Fruit fly (Drosophila melanogaster): ENCODE measurements around the gene CG15824.

CG15824 gene

dm6 chr2L:884970-885369 is at the start of gene CG15824:
Gene CG15824, minus strand, starts transcription at chr2L:885141.
- no peak for TF ChIP-seq CG17801 (GFP tag; optimal IDR thresholded peaks at IDR 0.05; ENCODE audit: partially characterized antibody)

DNA sequence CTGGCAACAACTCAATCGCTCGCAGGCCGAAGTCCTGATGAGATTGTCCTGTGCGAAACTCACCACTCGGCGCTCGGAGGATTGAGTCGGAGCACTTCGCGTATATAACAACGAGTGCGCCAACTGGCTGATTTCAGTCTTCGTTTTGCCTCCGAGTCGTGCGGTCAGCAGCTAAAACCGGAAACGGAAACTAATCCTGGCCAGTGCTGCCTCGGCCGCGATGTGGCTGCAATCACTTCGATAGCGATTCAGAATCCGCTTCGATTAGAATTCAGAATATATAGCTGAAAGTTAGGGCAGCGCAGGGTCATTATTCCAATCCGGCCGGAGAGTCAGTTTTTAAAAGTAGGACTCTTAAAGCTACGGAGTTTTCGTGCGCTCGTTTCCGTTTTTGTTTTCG is 37.7 kb upstream of the CG15824 start, which contains the start of gene Tmtc2:
Tmtc2 (plus strand) TSS at position 134 of the 400 bp plus-strand sequence.
- no peak for TF ChIP-seq CG17801 (GFP tag; optimal IDR thresholded peaks at IDR 0.05; ENCODE audit: partially characterized antibody)

dm6 chr2L:918738-919137 is 33.8 kb upstream of the CG15824 start:
- TF ChIP-seq CG17801 (GFP tag; optimal IDR thresholded peaks at IDR 0.05; ENCODE audit: partially characterized antibody) = no peak

- TF ChIP-seq CG17801 (GFP tag; optimal IDR thresholded peaks at IDR 0.05; ENCODE audit: partially characterized antibody) = no peak
Measured at dm6 chr2L:913850-914391, 29.0 kb upstream of the CG15824 start, which contains the start of gene GluRIIC. Gene GluRIIC, plus strand, starts transcription at chr2L:914086.

DNA sequence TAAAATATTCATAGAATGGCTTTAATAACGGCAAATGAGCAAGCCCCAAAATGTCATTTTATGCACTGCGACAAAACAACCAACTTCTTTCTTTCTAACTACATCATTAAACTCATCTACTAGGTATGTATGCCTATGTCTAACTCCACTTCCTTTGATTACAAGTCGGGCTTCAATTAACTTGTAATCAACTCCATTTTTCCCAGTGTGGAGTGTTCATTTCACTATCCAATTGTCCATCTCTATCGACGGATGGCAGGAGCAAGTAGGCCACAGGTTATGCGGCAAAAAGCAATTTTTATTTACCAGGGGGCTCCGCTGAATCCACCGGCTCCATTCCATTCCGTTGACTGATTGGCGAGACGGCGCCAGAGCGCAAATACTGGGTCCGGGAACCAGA is 18.8 kb upstream of the CG15824 start:
- no peak for TF ChIP-seq CG17801 (GFP tag; optimal IDR thresholded peaks at IDR 0.05; ENCODE audit: partially characterized antibody)

DNA sequence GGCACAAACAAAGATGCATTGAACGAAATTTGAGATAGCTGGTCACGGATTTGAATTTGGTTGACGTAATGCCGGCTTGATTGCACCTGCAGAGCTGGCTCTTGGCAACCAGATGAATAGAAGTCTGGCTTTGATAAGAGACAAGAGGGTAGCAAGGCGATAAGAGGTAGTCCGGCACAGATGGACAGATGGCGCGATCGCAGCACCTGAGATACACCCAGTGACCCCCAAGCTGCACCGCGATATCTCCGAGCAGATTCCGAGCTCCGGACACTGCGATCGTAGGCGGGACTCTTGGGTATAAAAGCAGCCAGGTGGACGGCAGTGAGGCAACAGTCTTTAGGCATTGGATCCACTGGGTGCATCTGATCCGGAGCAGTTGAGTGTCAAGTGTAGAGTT is 13.4 kb upstream of the CG15824 start, which contains the start of gene Lsp1beta:
Lsp1beta (plus strand) TSS at position 185 of the 400 bp plus-strand sequence.
- no peak for TF ChIP-seq CG17801 (GFP tag; optimal IDR thresholded peaks at IDR 0.05; ENCODE audit: partially characterized antibody)

- no peak for TF ChIP-seq CG17801 (GFP tag; optimal IDR thresholded peaks at IDR 0.05; ENCODE audit: partially characterized antibody)
Measured at dm6 chr2L:897124-897523, 12.2 kb upstream of the CG15824 start.

- no peak for TF ChIP-seq CG17801 (GFP tag; optimal IDR thresholded peaks at IDR 0.05; ENCODE audit: partially characterized antibody)
Measured at dm6 chr2L:895448-895847, 10.5 kb upstream of the CG15824 start.

dm6 chr2L:893171-893570 is 8.2 kb upstream of the CG15824 start:
- no peak for TF ChIP-seq CG17801 (GFP tag; optimal IDR thresholded peaks at IDR 0.05; ENCODE audit: partially characterized antibody)

DNA sequence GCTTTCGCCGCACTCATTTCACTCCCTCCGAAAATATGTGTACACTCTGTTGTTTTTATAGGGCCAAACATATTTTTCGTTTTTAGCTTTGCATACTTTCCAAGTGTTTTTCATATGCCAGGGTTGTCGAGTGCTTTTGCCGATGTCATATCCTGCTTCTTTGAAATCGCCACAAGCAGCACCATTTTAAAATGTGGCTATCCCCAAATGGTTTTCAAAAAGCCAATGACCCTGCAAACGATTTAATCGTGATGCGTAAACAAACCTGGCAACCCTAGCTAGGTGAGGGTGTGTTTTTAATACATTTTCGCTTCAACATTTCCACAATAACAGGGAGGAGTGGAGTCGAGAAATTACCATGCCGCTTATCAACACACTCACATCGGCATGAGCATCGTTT is 7.5 kb upstream of the CG15824 start:
- no peak for TF ChIP-seq CG17801 (GFP tag; optimal IDR thresholded peaks at IDR 0.05; ENCODE audit: partially characterized antibody)

DNA sequence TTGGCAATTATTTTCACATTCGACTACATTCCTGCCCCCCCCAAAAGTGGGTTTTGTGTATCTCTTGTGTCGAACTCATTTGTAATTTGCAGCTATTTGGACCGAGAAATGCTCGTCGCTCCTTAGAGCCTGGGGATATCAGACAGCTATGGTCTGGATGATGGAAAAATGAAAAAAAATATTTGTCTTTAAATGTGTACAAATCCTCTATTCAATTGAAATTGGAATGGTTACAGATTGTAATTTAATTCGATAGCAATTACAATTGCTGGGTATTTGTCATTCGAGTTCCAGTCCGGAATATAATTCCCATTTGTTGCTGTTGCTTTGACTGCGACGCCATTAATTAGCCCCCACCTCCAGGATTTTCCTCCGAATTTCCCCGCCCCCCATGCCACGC is 4.9 kb upstream of the CG15824 start:
- TF ChIP-seq CG17801 (GFP tag; optimal IDR thresholded peaks at IDR 0.05; ENCODE audit: partially characterized antibody) = no peak

DNA sequence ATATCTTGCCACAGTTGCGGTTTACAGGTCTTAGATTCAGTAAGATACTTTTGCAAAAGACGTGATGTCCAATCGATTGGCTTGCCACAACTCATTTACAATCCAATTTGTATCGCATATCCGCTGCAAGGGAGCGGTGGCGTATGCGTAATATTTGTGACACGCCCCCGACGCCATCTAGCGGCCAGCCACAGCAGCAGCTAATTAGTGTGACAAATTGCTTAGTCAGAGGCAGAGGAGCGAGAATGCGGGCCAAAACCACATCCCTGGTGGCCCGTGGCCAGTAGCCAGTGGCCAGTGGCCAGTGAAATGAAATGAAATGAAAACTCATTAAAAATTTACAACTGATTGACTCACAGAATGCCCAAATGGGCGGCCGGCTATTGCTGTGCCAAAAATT is 2.8 kb upstream of the CG15824 start:
- TF ChIP-seq CG17801 (GFP tag; optimal IDR thresholded peaks at IDR 0.05; ENCODE audit: partially characterized antibody) = no peak

dm6 chr2L:886743-887142 is 1.8 kb upstream of the CG15824 start:
- TF ChIP-seq CG17801 (GFP tag; optimal IDR thresholded peaks at IDR 0.05; ENCODE audit: partially characterized antibody) = no peak

- TF ChIP-seq CG17801 (GFP tag; optimal IDR thresholded peaks at IDR 0.05; ENCODE audit: partially characterized antibody) = no peak
Measured at dm6 chr2L:877002-877401, 7.9 kb downstream of the CG15824 start, which contains the start of gene ninaA. Gene ninaA, plus strand, starts transcription at chr2L:877302.

DNA sequence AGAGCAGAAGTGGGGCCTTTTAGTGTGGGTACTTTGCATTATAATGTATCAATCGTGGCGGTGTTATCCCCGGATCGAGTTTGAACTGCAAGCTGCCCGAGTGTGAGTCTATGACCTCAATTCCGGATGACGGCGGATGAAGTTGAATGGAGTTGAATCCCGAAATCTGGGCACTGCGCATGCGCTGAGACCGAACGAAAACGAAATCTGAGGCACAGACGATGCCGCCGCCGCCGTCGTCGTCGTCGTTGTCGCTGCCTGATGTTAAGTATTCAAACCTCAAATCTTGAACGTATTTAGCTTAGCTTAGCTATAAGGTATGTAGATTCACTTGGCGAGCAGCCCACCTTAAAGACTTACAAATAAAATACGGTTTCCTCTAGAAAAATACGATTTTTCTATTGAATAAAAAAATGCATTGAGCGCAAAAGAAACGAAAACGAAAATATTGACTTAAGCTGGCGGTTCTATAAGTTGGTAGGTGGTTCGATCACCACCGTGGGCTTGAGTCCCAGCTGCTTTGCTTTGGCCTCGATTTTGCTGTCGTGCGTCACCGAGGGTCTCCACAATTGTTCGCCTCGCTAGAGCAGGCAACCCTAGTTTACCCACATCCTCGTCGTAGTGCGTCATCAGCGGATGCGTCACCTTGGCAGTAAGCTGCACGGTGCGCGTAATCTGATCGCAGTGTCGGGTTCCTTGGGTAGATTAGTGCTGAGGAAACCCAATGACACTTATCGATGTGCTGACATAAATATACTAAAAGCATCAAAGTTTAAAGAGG is 11.0 kb downstream of the CG15824 start:
- TF ChIP-seq CG17801 (GFP tag; optimal IDR thresholded peaks at IDR 0.05; ENCODE audit: partially characterized antibody) = no peak

DNA sequence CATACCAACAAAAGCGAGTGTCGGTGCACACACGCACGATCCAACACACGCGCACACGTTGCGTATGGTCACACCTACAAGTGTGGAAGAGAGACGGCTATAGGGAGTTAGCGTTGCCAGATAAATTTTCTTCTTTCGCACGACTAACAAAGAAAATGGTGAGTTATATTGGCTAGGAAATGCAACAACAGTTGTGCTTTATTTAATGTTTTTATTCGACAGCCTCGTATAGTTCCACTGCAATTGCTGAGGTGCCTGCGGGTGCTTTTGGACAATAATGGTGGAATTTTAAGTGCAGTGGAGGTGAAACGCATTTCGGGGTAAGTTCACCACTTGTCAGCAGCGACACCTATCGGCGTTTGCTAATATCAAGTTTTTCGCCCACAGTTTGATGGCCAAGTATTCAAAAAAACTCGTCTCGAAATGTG is 13.5 kb downstream of the CG15824 start:
- TF ChIP-seq CG17801 (GFP tag; optimal IDR thresholded peaks at IDR 0.05; ENCODE audit: partially characterized antibody) = no peak

Data from ovary, adult (tissue).